Worm (Caenorhabditis elegans) whole organism, young adult: Measurements from ENCODE around the gene tth-1.

Experiments used
- B0019.2 ChIP-seq: fragments of 200-800 bp; sonication (Bioruptor generic); conservative IDR thresholded peaks from 2 replicates; pipeline ENCODE4 v1.3.6; 2022; ENCODE audit warnings: missing genetic modification reagents, missing genetic modification characterization, missing compliant biosample characterization
- C06A6.2 ChIP-seq: fragments of 200-800 bp; sonication (Bioruptor generic); conservative IDR thresholded peaks from 2 replicates; pipeline ENCODE4 v1.3.6; 2022; ENCODE audit warnings: missing genetic modification characterization, missing compliant biosample characterization
- F22D6.2 ChIP-seq: sonication (generic microtip); optimal IDR thresholded peaks from 2 replicates; lab custom pipeline; 2016; ENCODE audit warnings: mild to moderate bottlenecking, missing genetic modification characterization, missing compliant biosample characterization
- F23B12.7 ChIP-seq: sonication (generic microtip); optimal IDR thresholded peaks from 2 replicates; lab custom pipeline; 2017; ENCODE audit warnings: missing genetic modification characterization, mild to moderate bottlenecking, missing compliant biosample characterization, antibody characterized with exemption, moderate library complexity; ENCODE audit not compliant: insufficient read depth
- F39B2.1 ChIP-seq: fragments of 200-800 bp; sonication (Bioruptor generic); IDR thresholded peaks from 2 replicates; pipeline ENCODE4 v1.3.6; 2022; ENCODE audit warnings: missing genetic modification reagents, missing genetic modification characterization, missing compliant biosample characterization
- K12H6.12 ChIP-seq: fragments of 200-800 bp; sonication (Bioruptor generic); optimal IDR thresholded peaks from 2 replicates; lab custom pipeline; 2018; ENCODE audit warnings: mild to moderate bottlenecking, missing genetic modification characterization, missing compliant biosample characterization
- ama-1 ChIP-seq, 3 experiments: fragments of 150-350 bp in 1 of 3; sonication (generic microtip) in 2 of 3; optimal IDR thresholded peaks; 2 replicates each; lab custom pipeline; 2014 to 2018; ENCODE audit warnings: missing biosample characterization in 2 of 3, missing genetic modification characterization in 2 of 3, missing genetic modification reagents in 2 of 3
- atf-7 ChIP-seq: sonication (generic microtip); optimal IDR thresholded peaks from 2 replicates; lab custom pipeline; 2017; ENCODE audit warnings: mild to moderate bottlenecking, missing genetic modification characterization, missing compliant biosample characterization
- attf-6 ChIP-seq: fragments of 200-800 bp; sonication (Bioruptor generic); IDR thresholded peaks from 2 replicates; pipeline ENCODE4 v1.3.6; 2022; ENCODE audit warnings: missing genetic modification reagents, missing genetic modification characterization, missing compliant biosample characterization
- cebp-1 ChIP-seq, 2 experiments: fragments of 200-800 bp in 1 of 2; sonication (Bioruptor generic) in 1 of 2; sonication (generic microtip) in 1 of 2; IDR thresholded peaks in 1 of 2; optimal IDR thresholded peaks in 1 of 2; 2 replicates each; pipeline versions ENCODE4 v1.3.6 to Lab custom; 2017 to 2022; ENCODE audit warnings: missing compliant biosample characterization in 2 of 2, missing genetic modification characterization in 2 of 2, mild to moderate bottlenecking in 1 of 2, missing genetic modification reagents in 1 of 2, moderate library complexity in 1 of 2
- ceh-100 ChIP-seq: fragments of 200-800 bp; sonication (Bioruptor generic); IDR thresholded peaks from 2 replicates; pipeline ENCODE4 v1.3.6; 2022; ENCODE audit warnings: missing genetic modification reagents, missing genetic modification characterization, missing compliant biosample characterization
- ceh-27 ChIP-seq: fragments of 200-800 bp; sonication (Bioruptor generic); optimal IDR thresholded peaks from 2 replicates; lab custom pipeline; 2018; ENCODE audit warnings: mild to moderate bottlenecking, missing genetic modification characterization, moderate library complexity, missing compliant biosample characterization
- die-1 ChIP-seq: sonication (generic microtip); optimal IDR thresholded peaks from 2 replicates; lab custom pipeline; 2016; ENCODE audit warnings: missing genotype, mild to moderate bottlenecking, missing genetic modification characterization, missing compliant biosample characterization
- dox-1 ChIP-seq: fragments of 200-800 bp; sonication (Bioruptor generic); IDR thresholded peaks from 2 replicates; pipeline ENCODE4 v1.3.6; 2022; ENCODE audit warnings: missing genetic modification reagents, missing genetic modification characterization, missing compliant biosample characterization
- efl-1 ChIP-seq: fragments of 150-350 bp; optimal IDR thresholded peaks from 2 replicates; lab custom pipeline; 2014; ENCODE audit warnings: missing biosample characterization, missing genetic modification reagents, missing genetic modification characterization
- him-1 ChIP-seq: sonication (generic microtip); optimal IDR thresholded peaks from 2 replicates; lab custom pipeline; 2016; ENCODE audit warnings: missing genotype, missing genetic modification reagents, missing genetic modification characterization, missing compliant biosample characterization
- hmg-1.2 ChIP-seq: fragments of 200-800 bp; sonication (Bioruptor generic); IDR thresholded peaks from 2 replicates; pipeline ENCODE4 v1.3.6; 2022; ENCODE audit warnings: missing genetic modification reagents, missing genetic modification characterization, missing compliant biosample characterization
- hmg-20 ChIP-seq: fragments of 200-800 bp; sonication (Bioruptor generic); IDR thresholded peaks from 2 replicates; pipeline ENCODE4 v1.3.6; 2022; ENCODE audit warnings: missing genetic modification reagents, missing genetic modification characterization, missing compliant biosample characterization
- let-607 ChIP-seq, 2 experiments: fragments of 200-800 bp in 1 of 2; sonication (Bioruptor generic) in 1 of 2; sonication (generic microtip) in 1 of 2; optimal IDR thresholded peaks; 2 replicates each; lab custom pipeline; 2016 to 2018; ENCODE audit warnings: mild to moderate bottlenecking in 2 of 2, missing compliant biosample characterization in 2 of 2, missing genetic modification characterization in 2 of 2, moderate library complexity in 2 of 2, missing genotype in 1 of 2
- lin-35 ChIP-seq, 3 experiments: fragments of 150-350 bp in 2 of 3; sonication (generic microtip) in 1 of 3; optimal IDR thresholded peaks; 2 replicates each; lab custom pipeline; 2014 to 2018; ENCODE audit warnings: missing biosample characterization in 3 of 3, missing genetic modification characterization in 3 of 3, missing genetic modification reagents in 3 of 3
- madf-6 ChIP-seq: fragments of 200-800 bp; sonication (Bioruptor generic); IDR thresholded peaks from 2 replicates; pipeline ENCODE4 v1.3.6; 2022; ENCODE audit warnings: missing genetic modification reagents, missing genetic modification characterization, missing compliant biosample characterization
- nfya-2 ChIP-seq: fragments of 200-800 bp; sonication (Bioruptor generic); IDR thresholded peaks from 2 replicates; pipeline ENCODE4 v1.3.6; 2022; ENCODE audit warnings: missing genetic modification reagents, missing genetic modification characterization, missing compliant biosample characterization
- nhr-80 ChIP-seq: sonication (generic microtip); optimal IDR thresholded peaks from 2 replicates; lab custom pipeline; 2016; ENCODE audit warnings: missing genetic modification characterization, missing compliant biosample characterization
- nhr-90 ChIP-seq: sonication (generic microtip); optimal IDR thresholded peaks from 2 replicates; lab custom pipeline; 2016; ENCODE audit warnings: missing genotype, mild to moderate bottlenecking, missing genetic modification characterization, missing compliant biosample characterization
- rec-8 ChIP-seq, 2 experiments: sonication (generic microtip); optimal IDR thresholded peaks; 2 replicates each; lab custom pipeline; 2016; ENCODE audit warnings: mild to moderate bottlenecking in 2 of 2, missing genetic modification characterization in 2 of 2, missing genetic modification reagents in 2 of 2, missing genotype in 2 of 2, missing biosample characterization in 1 of 2, missing compliant biosample characterization in 1 of 2, moderate library complexity in 1 of 2
- repo-1 ChIP-seq: sonication (generic microtip); optimal IDR thresholded peaks from 2 replicates; lab custom pipeline; 2017; ENCODE audit warnings: mild to moderate bottlenecking, missing genetic modification characterization, missing compliant biosample characterization
- rpc-1 ChIP-seq, 2 experiments: fragments of 150-350 bp in 1 of 2; sonication (generic microtip) in 1 of 2; optimal IDR thresholded peaks; 2 replicates each; lab custom pipeline; 2014 to 2018; ENCODE audit warnings: missing biosample characterization in 1 of 2, missing genetic modification characterization in 1 of 2, missing genetic modification reagents in 1 of 2, missing genotype in 1 of 2
- snpc-3.4 ChIP-seq: sonication (generic microtip); optimal IDR thresholded peaks from 2 replicates; lab custom pipeline; 2017; ENCODE audit warnings: missing genetic modification characterization, mild to moderate bottlenecking, missing compliant biosample characterization, antibody characterized with exemption, moderate library complexity, missing genotype, missing genetic modification reagents
- snpc-4 ChIP-seq, 5 experiments: fragments of 150-350 bp in 1 of 5; sonication (generic microtip) in 4 of 5; optimal IDR thresholded peaks; 2 replicates each; lab custom pipeline; 2014 to 2018; ENCODE audit warnings: missing genetic modification characterization in 5 of 5, missing biosample characterization in 3 of 5, antibody characterized with exemption in 2 of 5, mild to moderate bottlenecking in 2 of 5, missing compliant biosample characterization in 2 of 5, missing genotype in 2 of 5, moderate library complexity in 2 of 5, missing genetic modification reagents in 1 of 5
- tbp1 ChIP-seq: fragments of 200-800 bp; sonication (Bioruptor generic); optimal IDR thresholded peaks from 2 replicates; lab custom pipeline; 2018; ENCODE audit warnings: mild to moderate bottlenecking, missing genetic modification characterization, missing compliant biosample characterization
- ztf-28 ChIP-seq: fragments of 200-800 bp; sonication (Bioruptor generic); IDR thresholded peaks from 2 replicates; pipeline ENCODE4 v1.3.6; 2022; ENCODE audit warnings: missing genetic modification reagents, missing genetic modification characterization, missing compliant biosample characterization

The tth-1 gene

ce11 chrX:8381651-8382050 is 41.9 kb downstream of the tth-1 start (continued):
- TF ChIP-seq ceh-27 (no peak), hmg-1.2 (GFP tag; lab: Robert Waterston, UW) (peak; percentile 65), nfya-2 (GFP tag; lab: Robert Waterston, UW) (no peak), F39B2.1 (GFP tag; lab: Robert Waterston, UW) (0 out of 2 replicates have a peak, but pooled peaks have one; percentile 30), F22D6.2 (tag; lab: Kevin White, UChicago) (no peak), snpc-3.4 (tag; lab: Kevin White, UChicago) (peak; percentile 74), ceh-100 (peak; percentile 45; the same call in 1 of the 2 replicates), dox-1 (peak; percentile 54; the same call in 1 of the 2 replicates), repo-1 (peak; percentile 58), die-1 (tag; lab: Kevin White, UChicago) (peak; percentile 87), let-607 (tag; optimal IDR thresholded peaks at IDR 0.05; lab: Kevin White, UChicago) (peak in 1 of 2 experiments; percentile 34), him-1 (peak; percentile 63), rpc-1 (optimal IDR thresholded peaks at IDR 0.05; lab: Kevin White, UChicago) (peak; percentile 86), rpc-1 (tag; optimal IDR thresholded peaks at IDR 0.05; lab: Kevin White, UChicago) (peak; percentile 96), atf-7 (tag; lab: Kevin White, UChicago) (no peak), rec-8 (tag; optimal IDR thresholded peaks at IDR 0.05; lab: Kevin White, UChicago) (peak; percentile 24 to 59), cebp-1 (GFP tag; IDR thresholded peaks at IDR 0.05; lab: Robert Waterston, UW) (no peak), cebp-1 (tag; optimal IDR thresholded peaks at IDR 0.05; lab: Kevin White, UChicago) (peak; percentile 45), attf-6 (GFP tag; lab: Robert Waterston, UW) (peak; percentile 27; the same call in 1 of the 2 replicates), hmg-20 (0 out of 2 replicates have a peak, but pooled peaks have one; percentile 13), snpc-4 (GFP tag; optimal IDR thresholded peaks at IDR 0.05; lab: Kevin White, UChicago) (peak; percentile 65), snpc-4 (tag; optimal IDR thresholded peaks at IDR 0.05; lab: Kevin White, UChicago) (peak in 2 of 4 experiments; percentile 44 to 61), efl-1 (GFP tag; lab: Kevin White, UChicago) (no peak), ztf-28 (GFP tag; lab: Robert Waterston, UW) (0 out of 2 replicates have a peak, but pooled peaks have one; percentile 27), F23B12.7 (tag; lab: Kevin White, UChicago) (peak; percentile 40), nhr-90 (tag; lab: Kevin White, UChicago) (peak; percentile 80), madf-6 (GFP tag; lab: Robert Waterston, UW) (peak; percentile 49; the same call in 1 of the 2 replicates), lin-35 (GFP tag; optimal IDR thresholded peaks at IDR 0.05; lab: Kevin White, UChicago) (no peak)

ce11 chrX:8378312-8378711 is 45.2 kb downstream of the tth-1 start, which contains the start of gene tbc-18:
tbc-18 (plus strand) TSS chrX:8378557.
- no peak for TF ChIP-seq B0019.2
- peak; percentile 12 for TF ChIP-seq nhr-80 (tag; lab: Kevin White, UChicago)
- TF ChIP-seq ama-1 (optimal IDR thresholded peaks at IDR 0.05; lab: Kevin White, UChicago): no peak
- TF ChIP-seq ama-1 (GFP tag; optimal IDR thresholded peaks at IDR 0.05; lab: Kevin White, UChicago): no peak
- TF ChIP-seq cebp-1 (GFP tag; IDR thresholded peaks at IDR 0.05; lab: Robert Waterston, UW): no peak
- peak; percentile 54 for TF ChIP-seq cebp-1 (tag; optimal IDR thresholded peaks at IDR 0.05; lab: Kevin White, UChicago)
- TF ChIP-seq K12H6.12 (tag; lab: Kevin White, UChicago): peak; percentile 21
- TF ChIP-seq lin-35 (GFP tag; optimal IDR thresholded peaks at IDR 0.05; lab: Kevin White, UChicago): peak in 1 of 3 experiments; percentile 2
- TF ChIP-seq tbp1: peak; percentile 5
- no peak for TF ChIP-seq C06A6.2 (GFP tag; lab: Robert Waterston, UW)
